Worm (Caenorhabditis elegans): ENCODE data around the gene clip-1.

Gene clip-1

ce11 chrIII:9269012-9269471 is at the start of gene clip-1:
Gene clip-1, minus strand, starts transcription at chrIII:9269062.
- TF ChIP-seq T20F7.1 (GFP tag; optimal IDR thresholded peaks at IDR 0.05), result peak; percentile 15
- no peak for TF ChIP-seq zfp-2 (tag; optimal IDR thresholded peaks at IDR 0.05)
- peak; percentile 27; the same call in 1 of the 2 replicates for TF ChIP-seq hmg-1.1 (GFP tag; IDR thresholded peaks at IDR 0.05)
- TF ChIP-seq ceh-28 (tag; optimal IDR thresholded peaks at IDR 0.05), result no peak
- TF ChIP-seq zip-2 (tag; optimal IDR thresholded peaks at IDR 0.05), result no peak
- no peak for TF ChIP-seq dmd-9 (GFP tag; IDR thresholded peaks at IDR 0.05)
- TF ChIP-seq nhr-25 (tag; optimal IDR thresholded peaks at IDR 0.05; ENCODE audit: borderline replicate concordance, insufficient read depth), result no peak
- peak; percentile 62 for TF ChIP-seq dve-1 (tag; optimal IDR thresholded peaks at IDR 0.05; ENCODE audit: insufficient read depth)
- TF ChIP-seq lsy-2 (tag; optimal IDR thresholded peaks at IDR 0.05), result peak in 1 of 2 experiments; percentile 34
- TF ChIP-seq mxl-2 (GFP tag; conservative IDR thresholded peaks at IDR 0.05), result no peak
- TF ChIP-seq aha-1 (tag), result peak; percentile 82
- TF ChIP-seq mxl-3 (GFP tag; optimal IDR thresholded peaks at IDR 0.05), result peak; percentile 58
- TF ChIP-seq madf-5 (GFP tag; IDR thresholded peaks at IDR 0.05), result no peak
- TF ChIP-seq lin-39 (tag; optimal IDR thresholded peaks at IDR 0.05), result no peak
- no peak for TF ChIP-seq ctbp-1 (GFP tag; IDR thresholded peaks at IDR 0.05)
- no peak for TF ChIP-seq daf-12 (tag; optimal IDR thresholded peaks at IDR 0.05)
- TF ChIP-seq ceh-44 (GFP tag; IDR thresholded peaks at IDR 0.05), result no peak
- no peak for TF ChIP-seq ceh-32 (tag; optimal IDR thresholded peaks at IDR 0.05; ENCODE audit: poor library complexity)
- no peak for TF ChIP-seq fos-1 (tag; optimal IDR thresholded peaks at IDR 0.05)
- TF ChIP-seq ZK337.2 (GFP tag; IDR thresholded peaks at IDR 0.05), result no peak
- TF ChIP-seq nhr-111 (GFP tag; optimal IDR thresholded peaks at IDR 0.05), result no peak
- no peak for TF ChIP-seq set-16 (GFP tag; IDR thresholded peaks at IDR 0.05)
- peak; percentile 67 for TF ChIP-seq dmd-6 (GFP tag; IDR thresholded peaks at IDR 0.05)
- no peak for TF ChIP-seq pqm-1 (tag; optimal IDR thresholded peaks at IDR 0.05)
- TF ChIP-seq snpc-1.2 (GFP tag; IDR thresholded peaks at IDR 0.05), result no peak
- TF ChIP-seq lir-3 (tag; optimal IDR thresholded peaks at IDR 0.05), result no peak
- TF ChIP-seq daf-19 (GFP tag; conservative IDR thresholded peaks at IDR 0.05), result no peak
- TF ChIP-seq lin-29 (GFP tag; IDR thresholded peaks at IDR 0.05), result no peak
- TF ChIP-seq mdl-1 (tag; optimal IDR thresholded peaks at IDR 0.05), result peak in 1 of 2 experiments; percentile 56
- peak in 1 of 2 experiments; percentile 89 for TF ChIP-seq unc-62 (GFP tag; optimal IDR thresholded peaks at IDR 0.05 in 1 of 2)
- no peak for TF ChIP-seq unc-62 (tag; optimal IDR thresholded peaks at IDR 0.05)
- TF ChIP-seq spr-3 (GFP tag; optimal IDR thresholded peaks at IDR 0.05), result no peak
- no peak for TF ChIP-seq lim-7 (GFP tag; IDR thresholded peaks at IDR 0.05)
- no peak for TF ChIP-seq rbr-2 (tag; optimal IDR thresholded peaks at IDR 0.05)
- no peak for TF ChIP-seq lin-1 (GFP tag; IDR thresholded peaks at IDR 0.05)
- no peak for TF ChIP-seq snpc-4 (tag; optimal IDR thresholded peaks at IDR 0.05)
- no peak for TF ChIP-seq daf-16 (GFP tag; optimal IDR thresholded peaks at IDR 0.05)
- TF ChIP-seq daf-16 (tag; optimal IDR thresholded peaks at IDR 0.05), result no peak
- no peak for TF ChIP-seq nhr-11 (tag; optimal IDR thresholded peaks at IDR 0.05)
- TF ChIP-seq R02D3.7 (tag; optimal IDR thresholded peaks at IDR 0.05), result no peak
- no peak for TF ChIP-seq ztf-7 (tag; optimal IDR thresholded peaks at IDR 0.05)
- no peak for TF ChIP-seq Y48G9A.11 (GFP tag; IDR thresholded peaks at IDR 0.05)
- no peak for TF ChIP-seq skn-1 (tag; optimal IDR thresholded peaks at IDR 0.05)
- TF ChIP-seq mdt-29 (GFP tag; IDR thresholded peaks at IDR 0.05), result no peak
- TF ChIP-seq pha-4 (GFP tag; IDR thresholded peaks at IDR 0.05), result no peak
- TF ChIP-seq pha-4 (tag; optimal IDR thresholded peaks at IDR 0.05), result no peak
- TF ChIP-seq dmd-8 (GFP tag; IDR thresholded peaks at IDR 0.05), result no peak
- TF ChIP-seq F26F4.8 (GFP tag; conservative IDR thresholded peaks at IDR 0.05), result no peak
- no peak for TF ChIP-seq nhr-102 (tag; optimal IDR thresholded peaks at IDR 0.05)
- TF ChIP-seq egl-27 (tag; optimal IDR thresholded peaks at IDR 0.05), result no peak
- no peak for TF ChIP-seq gei-8 (GFP tag; optimal IDR thresholded peaks at IDR 0.05)
- no peak for TF ChIP-seq nhr-48 (tag; optimal IDR thresholded peaks at IDR 0.05)
- TF ChIP-seq mep-1 (tag; optimal IDR thresholded peaks at IDR 0.05), result peak; percentile 9
